Worm (Caenorhabditis elegans) whole organism, L4 larva: ENCODE results near the gene tag-314.

Experiments
- F10B5.3 ChIP-seq: sonication (generic microtip); optimal IDR thresholded peaks from 2 replicates; lab custom pipeline; 2016; ENCODE audit warnings: mild to moderate bottlenecking, missing genetic modification characterization, missing compliant biosample characterization
- F49E8.2 ChIP-seq: sonication (generic microtip); optimal IDR thresholded peaks from 2 replicates; lab custom pipeline; 2016; ENCODE audit warnings: missing compliant biosample characterization, mild to moderate bottlenecking, missing genetic modification characterization, borderline replicate concordance
- ces-1 ChIP-seq: fragments of 150-350 bp; sonication (generic microtip); optimal IDR thresholded peaks from 4 replicates; lab custom pipeline; 2014; ENCODE audit warnings: missing biosample characterization, missing genetic modification reagents, missing genetic modification characterization
- spr-1 ChIP-seq: sonication (generic microtip); optimal IDR thresholded peaks from 2 replicates; lab custom pipeline; 2016; ENCODE audit warnings: mild to moderate bottlenecking, missing genetic modification characterization, missing compliant biosample characterization

- TF ChIP-seq F10B5.3 (tag; lab: Kevin White, UChicago): no peak
- no peak for TF ChIP-seq F49E8.2 (tag; lab: Kevin White, UChicago)
- no peak for TF ChIP-seq spr-1 (tag; lab: Kevin White, UChicago)
- no peak for TF ChIP-seq ces-1 (GFP tag; lab: Kevin White, UChicago)
Measured at ce11 chrV:10453466-10453865, 25.0 kb upstream of the tag-314 start, which contains the start of gene Y32F6A.5.
